Fruit fly (Drosophila melanogaster) whole organism, wandering third instar larva: ENCODE measurements around the gene RhoBTB.

Experiments used
- Abd-B ChIP-seq: fragments of >200 bp; optimal IDR thresholded peaks from 2 replicates; lab custom pipeline; 2017; ENCODE audit warnings: missing biosample characterization, missing genetic modification characterization
- GATAd ChIP-seq: sonication (Bioruptor generic); optimal IDR thresholded peaks from 2 replicates; lab custom pipeline; 2016; ENCODE audit warnings: missing biosample characterization, missing genetic modification characterization
- Myc ChIP-seq: fragments of >200 bp; optimal IDR thresholded peaks from 2 replicates; lab custom pipeline; 2017
- Rel ChIP-seq, 2 experiments: fragments of 200-800 bp; sonication (Bioruptor generic) in 1 of 2; optimal IDR thresholded peaks; 2 replicates in 1 of 2; 3 replicates in 1 of 2; lab custom pipeline; 2016 to 2019; ENCODE audit warnings: mild to moderate bottlenecking in 2 of 2, missing biosample characterization in 2 of 2, missing genetic modification characterization in 2 of 2, moderate library complexity in 1 of 2
- Sp1 ChIP-seq: fragments of 200-800 bp; sonication (Bioruptor generic); optimal IDR thresholded peaks from 3 replicates; lab custom pipeline; 2019; ENCODE audit warnings: missing biosample characterization, mild to moderate bottlenecking, missing genetic modification characterization, moderate library complexity
- br ChIP-seq: fragments of 200-800 bp; sonication (Bioruptor generic); optimal IDR thresholded peaks from 2 replicates; lab custom pipeline; 2016; ENCODE audit warnings: missing biosample characterization, missing genetic modification characterization
- dl ChIP-seq, 2 experiments: fragments of 175-275, 200-275 bp in 1 of 2; fragments of 200-275 bp in 1 of 2; sonication (Bioruptor generic); optimal IDR thresholded peaks; lab custom pipeline; 2018; ENCODE audit warnings: mild to moderate bottlenecking in 2 of 2, missing biosample characterization in 2 of 2, missing genetic modification characterization in 2 of 2, moderate library complexity in 2 of 2; ENCODE audit not compliant: partially characterized antibody in 2 of 2, insufficient read depth in 1 of 2
- dsf ChIP-seq: sonication (Bioruptor generic); optimal IDR thresholded peaks from 2 replicates; lab custom pipeline; 2016; ENCODE audit warnings: missing biosample characterization, missing genetic modification characterization, borderline replicate concordance
- fru ChIP-seq: fragments of 200-800 bp; sonication (Bioruptor generic); optimal IDR thresholded peaks from 3 replicates; lab custom pipeline; 2016; ENCODE audit warnings: missing biosample characterization, mild to moderate bottlenecking, missing genetic modification characterization
- sv ChIP-seq: fragments of 200-800 bp; sonication (Bioruptor generic); optimal IDR thresholded peaks from 3 replicates; lab custom pipeline; 2016; ENCODE audit warnings: missing biosample characterization, missing genetic modification characterization
- usp ChIP-seq: fragments of >200 bp; optimal IDR thresholded peaks from 2 replicates; lab custom pipeline; 2017; ENCODE audit warnings: missing biosample characterization, missing genetic modification characterization

- no peak for TF ChIP-seq GATAd (GFP tag; lab: Kevin White, UChicago)
- TF ChIP-seq dl (GFP tag; optimal IDR thresholded peaks at IDR 0.05; lab: Kevin White, UChicago; ENCODE audit: insufficient read depth in 1 of 2, partially characterized antibody in 2 of 2) = no peak
- no peak for TF ChIP-seq usp
- TF ChIP-seq Myc (lab: Kevin White, UChicago) = no peak
- TF ChIP-seq Rel (GFP tag; optimal IDR thresholded peaks at IDR 0.05; lab: Kevin White, UChicago) = no peak
- TF ChIP-seq Rel (tag; optimal IDR thresholded peaks at IDR 0.05; lab: Kevin White, UChicago) = no peak
- no peak for TF ChIP-seq fru (GFP tag; lab: Kevin White, UChicago)
- no peak for TF ChIP-seq sv (GFP tag; lab: Kevin White, UChicago)
- no peak for TF ChIP-seq Abd-B (GFP tag; lab: Kevin White, UChicago)
- TF ChIP-seq br (GFP tag; lab: Kevin White, UChicago) = no peak
- no peak for TF ChIP-seq dsf (GFP tag; lab: Kevin White, UChicago)
- no peak for TF ChIP-seq Sp1
Measured at dm6 chr3L:20400515-20400914, 24.5 kb downstream of the RhoBTB start.
